Worm (Caenorhabditis elegans): ENCODE measurements around the gene gst-22.

The gst-22 gene

DNA sequence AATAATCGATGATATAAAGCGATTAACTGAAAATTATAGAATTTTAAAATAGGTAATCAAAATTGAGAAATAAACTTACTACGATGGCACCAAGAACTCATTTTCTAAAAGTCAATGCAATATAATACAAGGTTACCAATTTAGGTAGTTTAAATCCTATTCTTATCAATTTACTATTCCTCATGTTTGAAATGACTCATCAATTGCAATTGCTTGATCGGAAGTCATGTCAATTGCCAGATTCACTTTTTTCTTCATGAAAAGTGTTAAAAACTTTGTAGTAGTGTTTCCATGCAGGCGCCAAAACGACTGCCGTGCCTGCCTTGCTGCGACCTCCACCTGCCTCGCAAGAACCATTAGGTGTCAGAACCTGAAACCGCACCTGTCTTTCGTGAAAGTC, 5.5 kb downstream of the gst-22 start, which contains the start of gene F11A5.13:
Gene F11A5.13 (minus strand): TSS at position 101 of the 400 bp plus-strand sequence.
- no peak for TF ChIP-seq ama-1 (optimal IDR thresholded peaks at IDR 0.05)
- TF ChIP-seq mml-1 (tag; optimal IDR thresholded peaks at IDR 0.05) = no peak
- no peak for TF ChIP-seq jun-1 (tag; optimal IDR thresholded peaks at IDR 0.05)
- no peak for TF ChIP-seq aly-2 (tag; optimal IDR thresholded peaks at IDR 0.05)
- no peak for TF ChIP-seq unc-39 (tag; optimal IDR thresholded peaks at IDR 0.05)
- no peak for TF ChIP-seq egl-5 (tag; optimal IDR thresholded peaks at IDR 0.05)

- TF ChIP-seq snpc-4 (tag; optimal IDR thresholded peaks at IDR 0.05) (peak; percentile 22), nhr-76 (tag; optimal IDR thresholded peaks at IDR 0.05) (no peak), aly-2 (tag; optimal IDR thresholded peaks at IDR 0.05) (no peak), nhr-23 (tag; optimal IDR thresholded peaks at IDR 0.05) (no peak), jun-1 (tag; optimal IDR thresholded peaks at IDR 0.05) (no peak)
Measured at ce11 chrV:16225524-16226116, 6.5 kb downstream of the gst-22 start.

ce11 chrV:16224027-16224426, 8.1 kb downstream of the gst-22 start, which contains the start of gene stdh-2:
Gene stdh-2, plus strand, starts transcription at chrV:16224327.
- TF ChIP-seq mml-1 (tag; optimal IDR thresholded peaks at IDR 0.05) (no peak), ZK546.5 (tag; optimal IDR thresholded peaks at IDR 0.05) (no peak), jun-1 (tag; optimal IDR thresholded peaks at IDR 0.05) (no peak)

- TF ChIP-seq ztf-4 (tag; optimal IDR thresholded peaks at IDR 0.05) (no peak), egl-5 (tag; optimal IDR thresholded peaks at IDR 0.05) (no peak), nhr-77 (tag; optimal IDR thresholded peaks at IDR 0.05) (no peak), ceh-28 (tag; optimal IDR thresholded peaks at IDR 0.05) (no peak), daf-12 (tag; optimal IDR thresholded peaks at IDR 0.05) (no peak), hmg-11 (tag; optimal IDR thresholded peaks at IDR 0.05) (no peak), nfya-1 (tag; optimal IDR thresholded peaks at IDR 0.05; ENCODE audit: insufficient read depth) (no peak), fkh-10 (GFP tag; optimal IDR thresholded peaks at IDR 0.05) (no peak), ceh-82 (tag; optimal IDR thresholded peaks at IDR 0.05) (no peak), eor-1 (tag; optimal IDR thresholded peaks at IDR 0.05) (no peak), aly-2 (tag; optimal IDR thresholded peaks at IDR 0.05) (no peak), elt-1 (tag; optimal IDR thresholded peaks at IDR 0.05) (no peak), fos-1 (tag; optimal IDR thresholded peaks at IDR 0.05) (no peak), pqm-1 (tag; optimal IDR thresholded peaks at IDR 0.05) (no peak), snpc-4 (tag; optimal IDR thresholded peaks at IDR 0.05) (no peak), R02D3.7 (tag; optimal IDR thresholded peaks at IDR 0.05) (no peak), nhr-25 (tag; optimal IDR thresholded peaks at IDR 0.05) (no peak), sea-2 (GFP tag; optimal IDR thresholded peaks at IDR 0.05) (no peak), nhr-237 (tag; optimal IDR thresholded peaks at IDR 0.05) (no peak)
Measured at ce11 chrV:16220020-16220419, 12.1 kb downstream of the gst-22 start.

- TF ChIP-seq nhr-76 (tag; optimal IDR thresholded peaks at IDR 0.05) = no peak
- TF ChIP-seq elt-2 (tag; optimal IDR thresholded peaks at IDR 0.05) = peak; percentile 40
- no peak for TF ChIP-seq nhr-25 (tag; optimal IDR thresholded peaks at IDR 0.05)
- TF ChIP-seq R02D3.7 (tag; optimal IDR thresholded peaks at IDR 0.05) = no peak
- no peak for TF ChIP-seq zag-1 (tag; optimal IDR thresholded peaks at IDR 0.05)
- no peak for TF ChIP-seq fkh-10 (GFP tag; optimal IDR thresholded peaks at IDR 0.05)
- no peak for TF ChIP-seq tbx-2 (tag; optimal IDR thresholded peaks at IDR 0.05)
- TF ChIP-seq lsy-12 (tag; optimal IDR thresholded peaks at IDR 0.05) = no peak
- no peak for TF ChIP-seq hmg-11 (tag; optimal IDR thresholded peaks at IDR 0.05)
- no peak for TF ChIP-seq lin-39 (tag; optimal IDR thresholded peaks at IDR 0.05)
- no peak for TF ChIP-seq ZK546.5 (tag; optimal IDR thresholded peaks at IDR 0.05)
- TF ChIP-seq pqm-1 (tag; optimal IDR thresholded peaks at IDR 0.05) = peak; percentile 10
- no peak for TF ChIP-seq pha-4 (tag; optimal IDR thresholded peaks at IDR 0.05)
- no peak for TF ChIP-seq ama-1 (optimal IDR thresholded peaks at IDR 0.05)
Measured at ce11 chrV:16218972-16219757, 12.9 kb downstream of the gst-22 start, which contains the start of gene glc-1. Gene glc-1, plus strand, starts transcription at chrV:16219634.
